Worm (Caenorhabditis elegans) whole organism, L4 larva: Measurements from ENCODE around the gene M176.4.

ENCODE experiments used
- D1046.2 ChIP-seq: fragments of 200-800 bp; sonication (Bioruptor generic); IDR thresholded peaks from 2 replicates; pipeline ENCODE4 v1.3.6; 2022; ENCODE audit warnings: missing genetic modification characterization, missing compliant biosample characterization
- F49E8.2 ChIP-seq: sonication (generic microtip); optimal IDR thresholded peaks from 2 replicates; lab custom pipeline; 2016; ENCODE audit warnings: missing compliant biosample characterization, mild to moderate bottlenecking, missing genetic modification characterization, borderline replicate concordance
- T26A8.4 ChIP-seq: fragments of 200-800 bp; sonication (Bioruptor generic); IDR thresholded peaks from 2 replicates; pipeline ENCODE4 v1.3.6; 2022; ENCODE audit warnings: missing genetic modification characterization, missing compliant biosample characterization
- Y75B8A.6 ChIP-seq: fragments of 200-800 bp; sonication (Bioruptor generic); IDR thresholded peaks from 2 replicates; pipeline ENCODE4 v1.3.6; 2022; ENCODE audit warnings: missing genetic modification reagents, missing genetic modification characterization, missing compliant biosample characterization
- arid-1 ChIP-seq: fragments of 200-800 bp; sonication (Bioruptor generic); conservative IDR thresholded peaks from 2 replicates; pipeline ENCODE4 v1.3.6; 2022; ENCODE audit warnings: missing genetic modification reagents, missing genetic modification characterization, missing compliant biosample characterization
- ceh-28 ChIP-seq: fragments of 150-350 bp; optimal IDR thresholded peaks from 2 replicates; lab custom pipeline; 2014; ENCODE audit warnings: missing biosample characterization, missing genetic modification reagents, missing genetic modification characterization
- ceh-82 ChIP-seq: sonication (generic microtip); optimal IDR thresholded peaks from 2 replicates; lab custom pipeline; 2017; ENCODE audit warnings: missing biosample characterization, missing genetic modification characterization
- ces-1 ChIP-seq: fragments of 150-350 bp; sonication (generic microtip); optimal IDR thresholded peaks from 4 replicates; lab custom pipeline; 2014; ENCODE audit warnings: missing biosample characterization, missing genetic modification reagents, missing genetic modification characterization
- daf-12 ChIP-seq: fragments of 150-350 bp; optimal IDR thresholded peaks from 2 replicates; lab custom pipeline; 2014; ENCODE audit warnings: missing biosample characterization, missing genetic modification reagents, missing genetic modification characterization
- daf-19 ChIP-seq: fragments of 200-800 bp; sonication (Bioruptor generic); conservative IDR thresholded peaks from 2 replicates; pipeline ENCODE4 v1.3.6; 2022; ENCODE audit warnings: missing genetic modification characterization, missing compliant biosample characterization
- dmd-6 ChIP-seq: fragments of 200-800 bp; sonication (Bioruptor generic); IDR thresholded peaks from 2 replicates; pipeline ENCODE4 v1.3.6; 2022; ENCODE audit warnings: missing genetic modification reagents, missing genetic modification characterization, missing compliant biosample characterization
- dpl-1 ChIP-seq: fragments of 150-350 bp; optimal IDR thresholded peaks from 2 replicates; lab custom pipeline; 2014; ENCODE audit warnings: missing biosample characterization, missing genetic modification reagents, missing genetic modification characterization
- duxl-1 ChIP-seq: sonication (generic microtip); optimal IDR thresholded peaks from 2 replicates; lab custom pipeline; 2016; ENCODE audit warnings: mild to moderate bottlenecking, missing genetic modification characterization, moderate library complexity, missing compliant biosample characterization; ENCODE audit not compliant: poor library complexity
- egl-27 ChIP-seq: sonication (generic microtip); optimal IDR thresholded peaks from 3 replicates; lab custom pipeline; 2017; ENCODE audit warnings: missing biosample characterization, missing genetic modification reagents, missing genetic modification characterization
- fkh-10 ChIP-seq: fragments of 150-350 bp; optimal IDR thresholded peaks from 2 replicates; lab custom pipeline; 2014; ENCODE audit warnings: missing biosample characterization, missing genetic modification reagents, missing genetic modification characterization
- gei-8 ChIP-seq: fragments of 200-800 bp; sonication (Bioruptor generic); optimal IDR thresholded peaks from 2 replicates; lab custom pipeline; 2018; ENCODE audit warnings: mild to moderate bottlenecking, missing genetic modification characterization, missing compliant biosample characterization
- hif-1 ChIP-seq, 2 experiments: sonication (generic microtip); optimal IDR thresholded peaks; 2 replicates each; lab custom pipeline; 2016 to 2017; ENCODE audit warnings: missing compliant biosample characterization in 2 of 2, missing genetic modification characterization in 2 of 2, missing genetic modification reagents in 2 of 2, missing genotype in 2 of 2, mild to moderate bottlenecking in 1 of 2
- lin-13 ChIP-seq: fragments of 150-350 bp; optimal IDR thresholded peaks from 2 replicates; lab custom pipeline; 2014; ENCODE audit warnings: missing biosample characterization, missing genetic modification reagents, missing genetic modification characterization
- lir-3 ChIP-seq: sonication (generic microtip); optimal IDR thresholded peaks from 2 replicates; lab custom pipeline; 2016; ENCODE audit warnings: mild to moderate bottlenecking, missing genetic modification characterization, missing compliant biosample characterization
- mdl-1 ChIP-seq, 2 experiments: fragments of 150-350 bp in 1 of 2; sonication (generic microtip) in 1 of 2; optimal IDR thresholded peaks; 2 replicates each; lab custom pipeline; 2014 to 2017; ENCODE audit warnings: missing biosample characterization in 2 of 2, missing genetic modification characterization in 2 of 2
- mdt-29 ChIP-seq: fragments of 200-800 bp; sonication (Bioruptor generic); IDR thresholded peaks from 2 replicates; pipeline ENCODE4 v1.3.6; 2022; ENCODE audit warnings: missing genetic modification reagents, missing genetic modification characterization, missing compliant biosample characterization
- mxl-2 ChIP-seq: fragments of 200-800 bp; sonication (Bioruptor generic); conservative IDR thresholded peaks from 2 replicates; pipeline ENCODE4 v1.3.6; 2022; ENCODE audit warnings: missing genetic modification reagents, missing genetic modification characterization, missing compliant biosample characterization
- mxl-3 ChIP-seq: fragments of 200-800 bp; sonication (Bioruptor generic); optimal IDR thresholded peaks from 2 replicates; lab custom pipeline; 2018; ENCODE audit warnings: mild to moderate bottlenecking, missing genetic modification characterization, missing compliant biosample characterization
- nhr-102 ChIP-seq: sonication (generic microtip); optimal IDR thresholded peaks from 2 replicates; lab custom pipeline; 2016; ENCODE audit warnings: mild to moderate bottlenecking, missing genetic modification characterization, moderate library complexity, missing compliant biosample characterization
- nhr-28 ChIP-seq: fragments of 150-350 bp; optimal IDR thresholded peaks from 2 replicates; lab custom pipeline; 2014; ENCODE audit warnings: missing biosample characterization, missing genetic modification characterization
- nhr-48 ChIP-seq: sonication (generic microtip); optimal IDR thresholded peaks from 2 replicates; lab custom pipeline; 2016; ENCODE audit warnings: mild to moderate bottlenecking, missing genetic modification characterization, missing compliant biosample characterization
- nhr-6 ChIP-seq: fragments of 150-350 bp; optimal IDR thresholded peaks from 2 replicates; lab custom pipeline; 2014; ENCODE audit warnings: missing biosample characterization, missing genetic modification characterization
- pha-4 ChIP-seq, 2 experiments: fragments of 150-350 bp in 1 of 2; fragments of 200-800 bp in 1 of 2; sonication (Bioruptor generic) in 1 of 2; IDR thresholded peaks in 1 of 2; optimal IDR thresholded peaks in 1 of 2; 2 replicates each; pipeline versions ENCODE4 v1.3.6 to Lab custom; 2014 to 2022; ENCODE audit warnings: missing genetic modification characterization in 2 of 2, missing genetic modification reagents in 2 of 2, missing biosample characterization in 1 of 2, missing compliant biosample characterization in 1 of 2
- saeg-2 ChIP-seq: fragments of 200-800 bp; sonication (Bioruptor generic); IDR thresholded peaks from 2 replicates; pipeline ENCODE4 v1.3.6; 2022; ENCODE audit warnings: missing genetic modification reagents, missing genetic modification characterization, missing compliant biosample characterization
- sdz-12 ChIP-seq: fragments of 200-800 bp; sonication (Bioruptor generic); optimal IDR thresholded peaks from 2 replicates; lab custom pipeline; 2018; ENCODE audit warnings: mild to moderate bottlenecking, missing genetic modification characterization, missing compliant biosample characterization
- snpc-1.2 ChIP-seq: fragments of 200-800 bp; sonication (Bioruptor generic); IDR thresholded peaks from 2 replicates; pipeline ENCODE4 v1.3.6; 2022; ENCODE audit warnings: missing genetic modification reagents, missing genetic modification characterization, missing compliant biosample characterization
- snpc-4 ChIP-seq: fragments of 150-350 bp; optimal IDR thresholded peaks from 2 replicates; lab custom pipeline; 2014; ENCODE audit warnings: missing biosample characterization, missing genetic modification characterization
- unc-130 ChIP-seq: sonication (generic microtip); optimal IDR thresholded peaks from 2 replicates; lab custom pipeline; 2016; ENCODE audit warnings: missing genetic modification reagents, missing genetic modification characterization, missing compliant biosample characterization
- unc-62 ChIP-seq, 3 experiments: fragments of 150-350 bp in 1 of 3; sonication (generic microtip); optimal IDR thresholded peaks in 2 of 3; peaks in 1 of 3; 1 replicate in 1 of 3; 2 replicates in 2 of 3; lab custom pipeline; 2014 to 2017; ENCODE audit warnings: missing biosample characterization in 3 of 3, missing genetic modification characterization in 3 of 3, missing genetic modification reagents in 3 of 3, missing genotype in 1 of 3
- zip-2 ChIP-seq: fragments of 150-350 bp; optimal IDR thresholded peaks from 2 replicates; lab custom pipeline; 2014; ENCODE audit warnings: missing biosample characterization, missing genetic modification characterization
- ztf-7 ChIP-seq: fragments of 150-350 bp; optimal IDR thresholded peaks from 2 replicates; lab custom pipeline; 2014; ENCODE audit warnings: missing biosample characterization, missing genetic modification characterization

M176.4 gene

ce11 chrII:9421969-9422368 lies 3.8 kb downstream of the M176.4 start, which contains the start of gene M176.11:
M176.11 (plus strand) TSS chrII:9422269.
- no peak for TF ChIP-seq sdz-12
- no peak for TF ChIP-seq mdt-29 (GFP tag; lab: Robert Waterston, UW)
- no peak for TF ChIP-seq arid-1
- no peak for TF ChIP-seq D1046.2 (GFP tag; lab: Robert Waterston, UW)
- no peak for TF ChIP-seq ces-1 (GFP tag; lab: Kevin White, UChicago)
- no peak for TF ChIP-seq zip-2 (tag; lab: Kevin White, UChicago)
- no peak for TF ChIP-seq nhr-28 (tag; lab: Kevin White, UChicago)
- TF ChIP-seq nhr-48 = no peak
- TF ChIP-seq nhr-102 (tag; lab: Kevin White, UChicago) = no peak

- no peak for TF ChIP-seq dmd-6 (GFP tag; lab: Robert Waterston, UW)
- TF ChIP-seq snpc-4 = no peak
- TF ChIP-seq duxl-1 (tag; lab: Kevin White, UChicago) = no peak
- no peak for TF ChIP-seq lir-3 (tag; lab: Kevin White, UChicago)
- TF ChIP-seq daf-19 (GFP tag; lab: Robert Waterston, UW) = no peak
- no peak for TF ChIP-seq nhr-102 (tag; lab: Kevin White, UChicago)
- no peak for TF ChIP-seq unc-130 (GFP tag; lab: Kevin White, UChicago)
- no peak for TF ChIP-seq mxl-3
- no peak for TF ChIP-seq daf-12 (tag; lab: Kevin White, UChicago)
- no peak for TF ChIP-seq ces-1 (GFP tag; lab: Kevin White, UChicago)
- TF ChIP-seq ztf-7 (tag; lab: Kevin White, UChicago) = no peak
- TF ChIP-seq pha-4 (GFP tag; IDR thresholded peaks at IDR 0.05; lab: Robert Waterston, UW) = no peak
- TF ChIP-seq pha-4 (tag; optimal IDR thresholded peaks at IDR 0.05; lab: Kevin White, UChicago) = no peak
- TF ChIP-seq F49E8.2 (tag; lab: Kevin White, UChicago) = no peak
Measured at ce11 chrII:9426076-9426475, 7.9 kb downstream of the M176.4 start, which contains the start of gene M176.10. M176.10 (minus strand) TSS chrII:9426176.

- TF ChIP-seq T26A8.4 (GFP tag; lab: Robert Waterston, UW) (no peak), egl-27 (tag; lab: Kevin White, UChicago) (no peak), snpc-1.2 (no peak), mxl-2 (GFP tag; lab: Robert Waterston, UW) (no peak), Y75B8A.6 (GFP tag; lab: Robert Waterston, UW) (no peak), lin-13 (no peak), pha-4 (GFP tag; IDR thresholded peaks at IDR 0.05; lab: Robert Waterston, UW) (no peak), pha-4 (tag; optimal IDR thresholded peaks at IDR 0.05; lab: Kevin White, UChicago) (peak; percentile 42), hif-1 (tag; optimal IDR thresholded peaks at IDR 0.05; lab: Kevin White, UChicago) (no peak), unc-130 (GFP tag; lab: Kevin White, UChicago) (no peak), mdl-1 (tag; optimal IDR thresholded peaks at IDR 0.05; lab: Kevin White, UChicago) (no peak), dpl-1 (no peak), saeg-2 (GFP tag; lab: Robert Waterston, UW) (no peak), nhr-6 (tag; lab: Kevin White, UChicago) (no peak), gei-8 (no peak), ceh-28 (no peak), unc-62 (GFP tag; optimal IDR thresholded peaks at IDR 0.05 in 1 of 2; lab: Kevin White, UChicago) (peak in 1 of 2 experiments; percentile 44), unc-62 (tag; optimal IDR thresholded peaks at IDR 0.05; lab: Kevin White, UChicago) (no peak)
Measured at ce11 chrII:9427644-9428043, 9.5 kb downstream of the M176.4 start, which contains the start of gene M176.5. M176.5 (minus strand) TSS chrII:9427744.

- no peak for TF ChIP-seq ceh-82 (tag; lab: Kevin White, UChicago)
- peak; percentile 42 for TF ChIP-seq fkh-10
- peak; percentile 37 for TF ChIP-seq ces-1 (GFP tag; lab: Kevin White, UChicago)
Measured at ce11 chrII:9431119-9431518, 13.0 kb downstream of the M176.4 start.
